Worm (Caenorhabditis elegans): Measurements from ENCODE around the gene ZC190.4.

ZC190.4 gene

DNA sequence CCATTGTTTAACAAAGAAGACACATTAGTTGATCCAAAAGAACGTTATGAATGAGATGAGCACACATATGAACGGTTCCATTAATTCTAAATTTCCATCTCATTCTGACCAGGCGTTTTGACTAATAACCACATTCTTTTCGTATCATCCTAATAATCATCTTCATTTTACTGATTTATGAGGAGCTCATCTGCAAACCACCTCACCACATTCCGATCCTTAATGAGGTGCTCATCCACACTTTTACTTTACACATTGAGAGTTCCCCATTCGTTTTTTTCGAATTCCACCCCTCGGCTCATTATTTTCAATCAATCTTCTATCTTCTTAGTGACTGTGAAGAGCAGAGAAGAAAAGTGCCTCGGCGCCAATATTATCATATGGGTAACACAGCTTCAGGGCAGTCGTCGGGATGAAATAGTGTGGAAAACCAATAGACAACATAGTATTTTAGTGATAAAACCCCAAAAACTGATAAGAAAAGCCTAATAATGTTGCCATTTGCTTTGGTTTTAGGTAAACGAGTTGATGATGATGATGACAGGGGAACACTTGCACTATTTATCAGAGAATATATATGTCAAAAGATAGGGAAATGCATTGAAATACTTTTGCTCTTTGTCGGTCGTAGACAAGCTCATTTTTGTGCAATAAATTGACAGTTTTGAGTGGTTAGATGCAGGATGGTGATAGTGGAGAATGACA, 14.7 kb upstream of the ZC190.4 start (continued):
- TF ChIP-seq madf-10 (tag; optimal IDR thresholded peaks at IDR 0.05), result peak; percentile 58
- no peak for TF ChIP-seq ekl-4 (GFP tag; IDR thresholded peaks at IDR 0.05)
- peak; percentile 30 for TF ChIP-seq attf-5 (GFP tag; optimal IDR thresholded peaks at IDR 0.05)
- TF ChIP-seq mel-28 (tag; optimal IDR thresholded peaks at IDR 0.05; ENCODE audit: borderline replicate concordance), result no peak
- peak; percentile 56; the same call in 1 of the 2 replicates for TF ChIP-seq B0336.3 (GFP tag; IDR thresholded peaks at IDR 0.05)
- TF ChIP-seq akir-1 (GFP tag; optimal IDR thresholded peaks at IDR 0.05), result no peak
- TF ChIP-seq Y56A3A.18 (GFP tag; IDR thresholded peaks at IDR 0.05), result no peak
- no peak for TF ChIP-seq hmg-20 (GFP tag; IDR thresholded peaks at IDR 0.05)
- TF ChIP-seq F55B11.4 (tag; optimal IDR thresholded peaks at IDR 0.05; ENCODE audit: borderline replicate concordance, insufficient read depth), result no peak
- no peak for TF ChIP-seq ztf-26 (tag; optimal IDR thresholded peaks at IDR 0.05)
- TF ChIP-seq ceh-58 (GFP tag; IDR thresholded peaks at IDR 0.05), result no peak
- TF ChIP-seq attf-6 (GFP tag; IDR thresholded peaks at IDR 0.05), result no peak
- TF ChIP-seq rpc-1 (optimal IDR thresholded peaks at IDR 0.05), result no peak
- TF ChIP-seq rpc-1 (tag; optimal IDR thresholded peaks at IDR 0.05), result no peak
- TF ChIP-seq C06A6.2 (GFP tag; conservative IDR thresholded peaks at IDR 0.05), result no peak
- no peak for TF ChIP-seq Y95B8A.8 (GFP tag; IDR thresholded peaks at IDR 0.05)
- TF ChIP-seq Y67H2A.10 (GFP tag; conservative IDR thresholded peaks at IDR 0.05), result no peak
- peak; percentile 59 for TF ChIP-seq pha-4 (tag; optimal IDR thresholded peaks at IDR 0.05)
- TF ChIP-seq aptf-2 (GFP tag; conservative IDR thresholded peaks at IDR 0.05), result no peak
- no peak for TF ChIP-seq lag-1 (GFP tag; IDR thresholded peaks at IDR 0.05)
- peak; percentile 58 for TF ChIP-seq tlf-1 (GFP tag; optimal IDR thresholded peaks at IDR 0.05)
- TF ChIP-seq B0261.1 (tag; optimal IDR thresholded peaks at IDR 0.05), result no peak
- no peak for TF ChIP-seq T07F8.4 (tag; optimal IDR thresholded peaks at IDR 0.05)
- peak; percentile 67 for TF ChIP-seq chd-7 (tag; optimal IDR thresholded peaks at IDR 0.05)
- TF ChIP-seq ceh-79 (tag; optimal IDR thresholded peaks at IDR 0.05), result no peak
- TF ChIP-seq mes-4 (tag; optimal IDR thresholded peaks at IDR 0.05), result no peak
- peak; percentile 46 for TF ChIP-seq sptf-2 (GFP tag; optimal IDR thresholded peaks at IDR 0.05)
- no peak for TF ChIP-seq nfyb-1 (GFP tag; IDR thresholded peaks at IDR 0.05)
- TF ChIP-seq F39B2.1 (GFP tag; IDR thresholded peaks at IDR 0.05), result no peak
- peak; percentile 52 for TF ChIP-seq F22D6.2 (tag; optimal IDR thresholded peaks at IDR 0.05)
- TF ChIP-seq lsl-1 (GFP tag; optimal IDR thresholded peaks at IDR 0.05), result no peak
- no peak for TF ChIP-seq dpff-1 (tag; optimal IDR thresholded peaks at IDR 0.05)
- TF ChIP-seq snpc-1.3 (tag; optimal IDR thresholded peaks at IDR 0.05; ENCODE audit: insufficient read depth), result no peak
- TF ChIP-seq K11D2.4 (GFP tag; IDR thresholded peaks at IDR 0.05), result no peak
- no peak for TF ChIP-seq F33H1.4 (GFP tag; IDR thresholded peaks at IDR 0.05)
- no peak for TF ChIP-seq snpc-4 (GFP tag; optimal IDR thresholded peaks at IDR 0.05)
- TF ChIP-seq snpc-4 (tag; optimal IDR thresholded peaks at IDR 0.05), result peak in 2 of 4 experiments; percentile 18 to 29
- no peak for TF ChIP-seq bed-1 (GFP tag; IDR thresholded peaks at IDR 0.05)
- no peak for TF ChIP-seq Y53F4B.3 (GFP tag; IDR thresholded peaks at IDR 0.05)
- TF ChIP-seq lin-35 (GFP tag; optimal IDR thresholded peaks at IDR 0.05), result no peak
- TF ChIP-seq let-607 (tag; optimal IDR thresholded peaks at IDR 0.05), result peak; percentile 68 to 88
- TF ChIP-seq ztf-3 (GFP tag; optimal IDR thresholded peaks at IDR 0.05), result no peak
- TF ChIP-seq zim-3 (tag; optimal IDR thresholded peaks at IDR 0.05), result no peak
- peak; percentile 47 for TF ChIP-seq tbp1 (GFP tag; optimal IDR thresholded peaks at IDR 0.05)
- peak; percentile 100 for TF ChIP-seq nhr-80 (tag; optimal IDR thresholded peaks at IDR 0.05)
- peak; percentile 60; the same call in 1 of the 2 replicates for TF ChIP-seq egl-44 (GFP tag; IDR thresholded peaks at IDR 0.05)
- TF ChIP-seq F57C9.4 (tag; optimal IDR thresholded peaks at IDR 0.05), result no peak
- no peak for TF ChIP-seq lir-1 (GFP tag; conservative IDR thresholded peaks at IDR 0.05)
- TF ChIP-seq atf-7 (tag; optimal IDR thresholded peaks at IDR 0.05), result peak; percentile 96

All from whole organism, young adult.